Worm (Caenorhabditis elegans): ENCODE measurements around the gene cdc-48.1.

Gene cdc-48.1

DNA sequence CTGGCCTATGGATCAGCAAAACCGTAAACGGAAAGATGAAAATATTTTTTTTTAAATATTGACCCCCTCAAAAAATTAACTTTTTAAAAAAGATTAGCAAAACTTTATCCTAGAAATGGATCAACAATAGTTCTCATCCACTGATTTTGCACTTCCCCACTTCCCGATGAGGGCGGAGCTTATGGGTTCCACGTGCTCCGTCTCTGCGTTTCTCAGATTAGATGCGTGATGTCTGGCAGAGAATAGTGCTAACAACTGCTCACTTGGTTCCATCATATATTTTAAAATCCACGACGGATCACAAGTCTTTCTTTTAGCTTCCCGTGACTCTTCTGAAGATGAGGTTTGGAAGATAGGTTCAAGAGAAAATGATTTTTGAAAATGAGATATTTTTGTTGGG, 4.9 kb downstream of the cdc-48.1 start:
- TF ChIP-seq sem-4 (tag; optimal IDR thresholded peaks at IDR 0.05) (no peak), mbf-1 (tag; optimal IDR thresholded peaks at IDR 0.05) (no peak), unc-55 (GFP tag; optimal IDR thresholded peaks at IDR 0.05) (no peak), sma-3 (GFP tag; optimal IDR thresholded peaks at IDR 0.05) (no peak), F13H6.1 (tag; optimal IDR thresholded peaks at IDR 0.05) (peak; percentile 45), blmp-1 (tag; optimal IDR thresholded peaks at IDR 0.05; ENCODE audit: insufficient read depth) (no peak), nhr-23 (tag; optimal IDR thresholded peaks at IDR 0.05) (no peak), nhr-77 (tag; optimal IDR thresholded peaks at IDR 0.05) (no peak), nhr-129 (tag; optimal IDR thresholded peaks at IDR 0.05) (peak; percentile 58), skn-1 (tag; optimal IDR thresholded peaks at IDR 0.05) (no peak), dmd-4 (tag; optimal IDR thresholded peaks at IDR 0.05) (no peak), nhr-11 (tag; optimal IDR thresholded peaks at IDR 0.05) (no peak), Y55F3AM.14 (GFP tag; optimal IDR thresholded peaks at IDR 0.05) (no peak), R02D3.7 (tag; optimal IDR thresholded peaks at IDR 0.05) (no peak), ztf-1 (GFP tag; conservative IDR thresholded peaks at IDR 0.05) (no peak), alr-1 (tag; optimal IDR thresholded peaks at IDR 0.05) (no peak), ztf-4 (tag; optimal IDR thresholded peaks at IDR 0.05) (no peak), aly-2 (tag; optimal IDR thresholded peaks at IDR 0.05) (no peak), ZK546.5 (tag; optimal IDR thresholded peaks at IDR 0.05) (no peak), mab-5 (tag; optimal IDR thresholded peaks at IDR 0.05) (no peak), ama-1 (optimal IDR thresholded peaks at IDR 0.05) (no peak), elt-3 (tag; optimal IDR thresholded peaks at IDR 0.05) (no peak), nhr-6 (tag; optimal IDR thresholded peaks at IDR 0.05) (peak; percentile 20), egl-27 (tag; optimal IDR thresholded peaks at IDR 0.05) (no peak), sma-9 (GFP tag; optimal IDR thresholded peaks at IDR 0.05) (peak; percentile 66), sma-9 (tag; optimal IDR thresholded peaks at IDR 0.05) (no peak), peb-1 (tag; optimal IDR thresholded peaks at IDR 0.05) (no peak), C34F6.9 (tag; optimal IDR thresholded peaks at IDR 0.05) (no peak), nhr-12 (tag; optimal IDR thresholded peaks at IDR 0.05) (no peak), fos-1 (tag; optimal IDR thresholded peaks at IDR 0.05) (no peak), unc-39 (tag; optimal IDR thresholded peaks at IDR 0.05) (no peak), mdl-1 (tag; optimal IDR thresholded peaks at IDR 0.05) (peak; percentile 6 to 43), elt-1 (tag; optimal IDR thresholded peaks at IDR 0.05) (no peak), nhr-10 (tag; optimal IDR thresholded peaks at IDR 0.05) (no peak), ztf-11 (tag; optimal IDR thresholded peaks at IDR 0.05) (no peak), lin-11 (tag; optimal IDR thresholded peaks at IDR 0.05) (no peak), nhr-237 (tag; optimal IDR thresholded peaks at IDR 0.05) (no peak), ceh-16 (tag; optimal IDR thresholded peaks at IDR 0.05) (no peak), snpc-4 (tag; optimal IDR thresholded peaks at IDR 0.05) (no peak), unc-62 (GFP tag; optimal IDR thresholded peaks at IDR 0.05) (no peak), crh-2 (tag; optimal IDR thresholded peaks at IDR 0.05) (no peak), gmeb-1 (tag; optimal IDR thresholded peaks at IDR 0.05) (no peak), ceh-82 (tag; optimal IDR thresholded peaks at IDR 0.05) (no peak), nhr-21 (tag; optimal IDR thresholded peaks at IDR 0.05) (no peak)

DNA sequence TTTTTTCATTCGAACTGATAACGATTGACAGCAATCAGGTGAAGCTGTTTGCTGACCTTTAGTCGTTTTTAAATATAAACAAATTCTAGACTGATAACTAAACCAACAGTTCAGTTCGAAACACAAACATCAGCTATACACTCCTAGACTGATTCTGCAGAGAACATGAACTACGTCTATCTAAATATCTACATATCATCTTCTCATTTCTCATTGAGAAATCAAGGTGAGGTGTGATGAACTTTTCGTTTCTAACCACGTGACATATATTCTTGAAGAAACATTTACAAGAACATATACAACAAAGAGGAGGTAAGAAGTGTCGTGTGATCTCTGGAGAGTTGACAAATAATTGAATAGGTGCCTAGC, 6.0 kb downstream of the cdc-48.1 start:
- TF ChIP-seq gmeb-1 (tag; optimal IDR thresholded peaks at IDR 0.05) (peak; percentile 37), fos-1 (tag; optimal IDR thresholded peaks at IDR 0.05) (peak; percentile 5), egl-27 (tag; optimal IDR thresholded peaks at IDR 0.05) (no peak), C34F6.9 (tag; optimal IDR thresholded peaks at IDR 0.05) (peak; percentile 80), F13H6.1 (tag; optimal IDR thresholded peaks at IDR 0.05) (peak; percentile 36), nhr-10 (tag; optimal IDR thresholded peaks at IDR 0.05) (no peak), ztf-11 (tag; optimal IDR thresholded peaks at IDR 0.05) (no peak), snpc-4 (tag; optimal IDR thresholded peaks at IDR 0.05) (peak; percentile 13), ama-1 (optimal IDR thresholded peaks at IDR 0.05) (peak; percentile 15), nhr-25 (tag; optimal IDR thresholded peaks at IDR 0.05) (peak; percentile 90), lin-13 (GFP tag; optimal IDR thresholded peaks at IDR 0.05) (peak; percentile 32), ztf-1 (GFP tag; conservative IDR thresholded peaks at IDR 0.05) (no peak), nhr-129 (tag; optimal IDR thresholded peaks at IDR 0.05) (peak; percentile 85), ztf-4 (tag; optimal IDR thresholded peaks at IDR 0.05) (peak; percentile 93), ceh-16 (tag; optimal IDR thresholded peaks at IDR 0.05) (no peak), crh-2 (tag; optimal IDR thresholded peaks at IDR 0.05) (peak; percentile 79), nhr-6 (tag; optimal IDR thresholded peaks at IDR 0.05) (peak; percentile 71), mbf-1 (tag; optimal IDR thresholded peaks at IDR 0.05) (no peak), sma-3 (GFP tag; optimal IDR thresholded peaks at IDR 0.05) (peak; percentile 41), nhr-21 (tag; optimal IDR thresholded peaks at IDR 0.05) (peak; percentile 79), nhr-77 (tag; optimal IDR thresholded peaks at IDR 0.05) (no peak), blmp-1 (tag; optimal IDR thresholded peaks at IDR 0.05; ENCODE audit: insufficient read depth) (peak; percentile 75), nhr-11 (tag; optimal IDR thresholded peaks at IDR 0.05) (peak; percentile 41), lsy-2 (tag; optimal IDR thresholded peaks at IDR 0.05) (peak in 1 of 2 experiments; percentile 62), sma-9 (GFP tag; optimal IDR thresholded peaks at IDR 0.05) (peak; percentile 77), sma-9 (tag; optimal IDR thresholded peaks at IDR 0.05) (no peak), mdl-1 (tag; optimal IDR thresholded peaks at IDR 0.05) (peak in 1 of 2 experiments; percentile 50)

All from whole organism, L2 larva.